Fruit fly (Drosophila melanogaster) whole organism: ENCODE results near the gene CecA2.

Experiments
- CG8478 ChIP-seq: fragments of >200 bp; optimal IDR thresholded peaks from 2 replicates; lab custom pipeline; 2018; ENCODE audit warnings: inconsistent platforms
- Dll ChIP-seq: fragments of >200 bp; optimal IDR thresholded peaks from 2 replicates; lab custom pipeline; 2017
- EcR ChIP-seq, 2 experiments: fragments of >200 bp; optimal IDR thresholded peaks; 2 replicates each; lab custom pipeline; 2017; ENCODE audit warnings: missing biosample characterization in 2 of 2, missing genetic modification characterization in 2 of 2, missing genetic modification reagents in 2 of 2
- pan ChIP-seq: fragments of >200 bp; optimal IDR thresholded peaks from 2 replicates; lab custom pipeline; 2017
- psq ChIP-seq: fragments of >200 bp; optimal IDR thresholded peaks from 2 replicates; lab custom pipeline; 2017
- usp ChIP-seq: fragments of >200 bp; optimal IDR thresholded peaks from 2 replicates; lab custom pipeline; 2017; ENCODE audit warnings: missing biosample characterization, missing genetic modification characterization, mixed read lengths

CecA2 gene

dm6 chr3R:30235253-30235652 lies 23.3 kb downstream of the CecA2 start:
- TF ChIP-seq EcR (GFP tag; optimal IDR thresholded peaks at IDR 0.05; lab: Kevin White, UChicago) (no peak), Dll (lab: Kevin White, UChicago) (no peak), psq (lab: Kevin White, UChicago) (no peak), usp (no peak), CG8478 (lab: Kevin White, UChicago) (no peak), pan (lab: Kevin White, UChicago) (no peak)

DNA sequence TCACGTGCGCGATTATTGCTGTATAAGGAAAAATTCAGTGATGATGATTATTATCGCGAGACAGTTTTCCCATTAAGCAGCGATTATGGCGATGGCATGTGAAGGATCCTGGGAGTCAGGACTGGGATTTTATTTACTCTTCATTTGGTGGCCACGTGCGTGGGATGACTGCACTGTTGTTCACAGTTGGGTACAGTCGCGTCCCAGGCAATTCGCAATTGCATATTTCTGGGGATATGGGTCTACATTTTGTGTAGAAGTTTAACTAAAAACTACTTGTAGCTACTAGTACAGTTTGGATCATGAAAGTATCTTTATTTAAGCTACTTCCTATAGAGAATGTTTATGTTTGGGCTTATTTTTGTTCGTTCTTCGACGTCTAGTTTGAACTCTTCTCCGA lies 25.0 kb downstream of the CecA2 start:
- TF ChIP-seq usp (no peak), Dll (lab: Kevin White, UChicago) (no peak), pan (lab: Kevin White, UChicago) (no peak), EcR (GFP tag; optimal IDR thresholded peaks at IDR 0.05; lab: Kevin White, UChicago) (no peak), psq (lab: Kevin White, UChicago) (no peak), CG8478 (lab: Kevin White, UChicago) (no peak)

DNA sequence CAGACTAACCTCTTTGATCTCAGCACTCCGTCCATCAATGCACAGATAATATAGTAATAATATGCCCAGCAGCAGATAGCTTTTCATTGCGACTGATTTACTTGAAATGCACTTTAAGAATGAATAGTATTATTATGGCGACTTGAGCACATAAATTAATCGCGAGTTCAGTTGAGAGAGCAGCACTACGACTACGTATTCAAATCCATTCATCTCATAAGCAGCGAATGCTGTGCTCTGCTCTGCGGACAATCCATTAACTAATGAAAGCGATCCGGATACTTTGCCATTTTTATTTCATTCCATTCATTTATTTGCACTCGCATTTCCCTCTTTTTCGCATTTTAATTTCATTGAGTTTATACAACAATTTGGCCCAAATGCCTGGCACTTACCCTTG lies 25.7 kb downstream of the CecA2 start, which contains the start of gene CG43448:
TSS of gene CG43448 (minus strand) at position 101 of the 400 bp plus-strand sequence.
- no peak for TF ChIP-seq psq (lab: Kevin White, UChicago)

dm6 chr3R:30240245-30240644 lies 28.3 kb downstream of the CecA2 start:
- TF ChIP-seq usp (no peak), EcR (GFP tag; optimal IDR thresholded peaks at IDR 0.05; lab: Kevin White, UChicago) (no peak), psq (lab: Kevin White, UChicago) (no peak), pan (lab: Kevin White, UChicago) (no peak), Dll (lab: Kevin White, UChicago) (no peak), CG8478 (lab: Kevin White, UChicago) (no peak)

- TF ChIP-seq EcR (GFP tag; optimal IDR thresholded peaks at IDR 0.05; lab: Kevin White, UChicago) (no peak), psq (lab: Kevin White, UChicago) (no peak), usp (no peak)
Measured at dm6 chr3R:30243262-30243815, 31.4 kb downstream of the CecA2 start, which contains the start of gene CG9737. Gene CG9737, minus strand, starts transcription at chr3R:30243312.

DNA sequence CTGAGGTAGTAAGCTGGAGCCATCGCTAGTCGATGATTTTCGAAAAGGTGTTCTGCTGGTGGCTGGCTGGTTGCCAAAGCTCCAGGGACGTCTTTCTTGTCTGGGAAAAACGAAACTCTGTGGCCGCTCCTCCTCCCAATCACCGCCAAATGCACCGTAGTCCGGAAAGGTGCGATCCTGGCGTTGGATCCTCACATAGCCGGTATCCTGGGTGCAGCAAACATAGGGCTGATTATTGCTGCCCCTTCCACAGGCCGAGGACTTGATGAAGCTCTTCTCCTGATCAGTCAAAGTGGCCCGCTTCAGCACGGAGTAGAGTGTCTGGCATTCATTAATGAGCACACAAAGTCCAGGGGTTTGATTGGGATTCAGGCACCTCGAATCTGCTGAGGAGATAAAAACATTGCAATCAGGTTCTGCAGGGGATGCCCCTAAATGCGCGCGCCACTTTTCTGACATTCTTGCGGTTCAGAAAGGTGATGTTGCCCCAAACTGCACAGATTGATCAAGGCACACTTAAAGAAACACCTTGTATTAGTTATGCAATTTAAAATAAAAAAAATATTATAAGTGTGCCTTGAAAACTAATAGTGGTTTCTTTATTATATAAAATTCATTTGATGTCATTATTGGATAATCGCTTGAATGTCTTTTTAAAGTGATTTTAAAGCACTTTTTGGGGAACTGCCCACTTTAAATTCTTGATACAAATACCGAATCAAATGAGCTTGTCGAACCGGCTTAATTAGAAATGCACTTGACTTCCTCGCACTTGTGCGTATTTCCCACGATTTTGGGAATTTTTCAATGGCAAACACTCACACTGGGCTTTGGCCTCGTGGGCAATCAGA lies 34.0 kb downstream of the CecA2 start:
- TF ChIP-seq psq (lab: Kevin White, UChicago): no peak
- no peak for TF ChIP-seq usp
- no peak for TF ChIP-seq CG8478 (lab: Kevin White, UChicago)

DNA sequence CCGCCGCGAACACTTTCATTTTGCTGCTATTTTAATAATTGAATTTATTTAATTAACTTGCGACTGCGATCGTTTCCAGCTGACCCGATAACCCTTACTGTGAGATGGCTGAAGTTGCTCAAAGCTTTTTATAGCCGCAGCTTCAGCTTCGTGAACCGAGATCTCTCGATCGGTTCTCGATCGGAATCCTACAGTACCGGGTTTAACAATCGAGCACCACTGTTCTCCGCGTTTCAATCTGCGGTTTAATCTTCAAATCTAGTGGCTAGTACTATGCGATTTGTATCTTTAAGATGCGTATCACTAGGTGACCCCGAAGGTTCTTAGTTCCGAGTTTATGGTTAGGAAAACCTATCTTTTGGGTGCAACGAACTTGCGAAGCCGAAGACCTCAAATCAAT lies 34.6 kb downstream of the CecA2 start, which contains the start of gene CG9733:
TSS of gene CG9733 (minus strand) at position 101 of the 400 bp plus-strand sequence.
- TF ChIP-seq pan (lab: Kevin White, UChicago): no peak
- TF ChIP-seq CG8478 (lab: Kevin White, UChicago): no peak
- no peak for TF ChIP-seq Dll (lab: Kevin White, UChicago)
- no peak for TF ChIP-seq usp
- TF ChIP-seq psq (lab: Kevin White, UChicago): no peak
- TF ChIP-seq EcR (GFP tag; optimal IDR thresholded peaks at IDR 0.05; lab: Kevin White, UChicago): no peak

DNA sequence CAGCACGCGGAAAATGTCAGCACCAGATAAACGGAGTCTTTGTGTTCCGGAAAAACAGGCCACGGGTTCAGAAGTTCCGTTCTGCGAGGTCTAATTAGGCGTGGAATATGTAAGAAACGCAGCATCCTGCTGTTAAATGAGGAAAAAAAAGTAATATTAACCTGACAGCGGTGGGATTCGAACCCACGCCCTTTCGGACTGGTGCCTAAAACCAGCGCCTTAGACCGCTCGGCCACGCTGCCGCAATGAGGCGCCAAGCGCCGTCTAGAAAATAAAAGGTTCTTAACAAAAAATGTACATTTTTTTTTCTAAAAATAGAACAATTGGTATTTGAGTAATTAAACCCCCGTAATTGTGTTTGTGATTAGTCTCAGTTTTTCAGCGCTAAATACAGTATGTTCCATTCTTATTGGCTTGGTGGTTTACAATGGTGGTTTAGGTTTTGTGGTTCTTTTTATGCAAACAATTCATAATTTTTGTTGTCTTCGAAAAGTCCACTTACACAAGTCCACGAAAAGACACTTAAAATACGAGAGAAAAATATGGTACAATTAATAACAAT lies 35.9 kb downstream of the CecA2 start:
- no peak for TF ChIP-seq CG8478 (lab: Kevin White, UChicago)
- no peak for TF ChIP-seq usp
- no peak for TF ChIP-seq pan (lab: Kevin White, UChicago)
- no peak for TF ChIP-seq EcR (GFP tag; optimal IDR thresholded peaks at IDR 0.05; lab: Kevin White, UChicago)
- no peak for TF ChIP-seq Dll (lab: Kevin White, UChicago)
- no peak for TF ChIP-seq psq (lab: Kevin White, UChicago)

dm6 chr3R:30248565-30248964 lies 36.6 kb downstream of the CecA2 start:
- TF ChIP-seq psq (lab: Kevin White, UChicago) (no peak), EcR (GFP tag; optimal IDR thresholded peaks at IDR 0.05; lab: Kevin White, UChicago) (no peak), CG8478 (lab: Kevin White, UChicago) (no peak), usp (no peak), pan (lab: Kevin White, UChicago) (no peak), Dll (lab: Kevin White, UChicago) (no peak)

DNA sequence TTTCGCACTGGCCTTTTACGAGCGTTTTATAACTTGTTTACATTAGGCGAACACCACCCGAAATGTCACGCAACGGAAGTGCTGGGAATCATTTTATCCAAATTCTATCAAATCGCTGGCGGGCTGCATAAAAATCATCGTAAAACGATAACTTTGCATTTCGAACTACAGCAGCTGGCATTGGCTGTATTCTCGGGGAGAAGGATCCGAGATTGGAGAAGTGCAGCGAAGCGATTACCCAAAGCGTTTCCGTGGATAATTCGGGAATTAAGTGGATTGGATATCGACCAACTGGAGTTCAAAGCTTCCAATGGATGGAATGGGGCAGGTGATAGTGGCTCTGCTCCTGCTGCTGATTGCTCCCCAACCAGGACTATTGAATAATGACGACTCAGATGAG lies 37.3 kb downstream of the CecA2 start, which contains the start of gene CG34299:
TSS of gene CG34299 (plus strand) at position 301 of the 400 bp plus-strand sequence.
- TF ChIP-seq EcR (GFP tag; optimal IDR thresholded peaks at IDR 0.05; lab: Kevin White, UChicago): no peak
- no peak for TF ChIP-seq Dll (lab: Kevin White, UChicago)

- TF ChIP-seq Dll (lab: Kevin White, UChicago): no peak
- TF ChIP-seq EcR (GFP tag; optimal IDR thresholded peaks at IDR 0.05; lab: Kevin White, UChicago): no peak
- no peak for TF ChIP-seq pan (lab: Kevin White, UChicago)
- TF ChIP-seq usp: no peak
- TF ChIP-seq CG8478 (lab: Kevin White, UChicago): no peak
- TF ChIP-seq psq (lab: Kevin White, UChicago): no peak
Measured at dm6 chr3R:30250496-30250978, 38.6 kb downstream of the CecA2 start, which contains the start of gene CG9682. Gene CG9682, plus strand, starts transcription at chr3R:30250928.

DNA sequence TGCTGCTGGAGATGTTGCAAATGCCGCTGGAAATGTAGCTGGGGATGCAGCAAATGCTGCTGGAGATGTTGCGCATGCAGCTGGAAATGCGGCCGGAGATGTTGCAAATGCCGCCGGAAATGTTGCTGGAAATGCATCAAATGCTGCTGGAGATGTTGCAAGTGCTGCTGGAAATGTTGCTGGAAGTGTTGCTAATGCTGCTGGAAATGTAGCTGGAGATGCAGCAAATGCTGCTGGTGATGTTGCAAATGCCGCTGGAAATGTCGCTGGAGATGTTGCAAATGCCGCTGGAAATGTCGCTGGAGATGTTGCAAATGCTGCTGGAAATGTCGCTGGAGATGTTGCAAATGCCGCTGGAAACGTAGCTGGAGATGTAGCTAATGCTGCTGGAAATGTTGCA lies 40.4 kb downstream of the CecA2 start:
- TF ChIP-seq usp (no peak), pan (lab: Kevin White, UChicago) (no peak), Dll (lab: Kevin White, UChicago) (no peak), EcR (GFP tag; optimal IDR thresholded peaks at IDR 0.05; lab: Kevin White, UChicago) (no peak), CG8478 (lab: Kevin White, UChicago) (no peak), psq (lab: Kevin White, UChicago) (no peak)
